Fruit fly (Drosophila melanogaster) whole organism, embryonic: Measurements from ENCODE around the gene Spps.

Experiments used
- ATbp ChIP-seq: fragments of 200-800 bp; sonication (Bioruptor generic); optimal IDR thresholded peaks from 2 replicates; lab custom pipeline; 2017; ENCODE audit warnings: missing biosample characterization, mild to moderate bottlenecking, missing genetic modification characterization, missing genetic modification reagents
- Abd-B ChIP-seq: fragments of 200-800 bp; sonication (Bioruptor generic); optimal IDR thresholded peaks from 2 replicates; lab custom pipeline; 2018; ENCODE audit warnings: missing biosample characterization, mild to moderate bottlenecking, missing genetic modification characterization, moderate library complexity
- Atf3 ChIP-seq: fragments of 200-800 bp; sonication (Bioruptor generic); optimal IDR thresholded peaks from 3 replicates; lab custom pipeline; 2016; ENCODE audit warnings: missing biosample characterization, missing genetic modification characterization
- Bgb ChIP-seq: fragments of 200-800 bp; sonication (Bioruptor generic); IDR thresholded peaks from 2 replicates; pipeline ENCODE4 v1.3.6; 2022; ENCODE audit warnings: missing biosample characterization, missing genetic modification characterization; ENCODE audit not compliant: partially characterized antibody
- CG10267 ChIP-seq: fragments of 200-800 bp; sonication (Bioruptor generic); optimal IDR thresholded peaks from 2 replicates; lab custom pipeline; 2018; ENCODE audit warnings: missing biosample characterization, mild to moderate bottlenecking, missing genetic modification characterization, moderate library complexity
- CG10565 ChIP-seq: fragments of 200-800 bp; sonication (Bioruptor generic); optimal IDR thresholded peaks from 3 replicates; lab custom pipeline; 2016; ENCODE audit warnings: missing biosample characterization, mild to moderate bottlenecking, missing genetic modification characterization
- CG11398 ChIP-seq: fragments of 200-800 bp; sonication (Bioruptor generic); optimal IDR thresholded peaks from 2 replicates; lab custom pipeline; 2016; ENCODE audit warnings: missing biosample characterization, missing genetic modification characterization
- CG12744 ChIP-seq: fragments of 200-800 bp; sonication (Bioruptor generic); optimal IDR thresholded peaks from 2 replicates; lab custom pipeline; 2016; ENCODE audit warnings: missing biosample characterization, missing genetic modification characterization
- CG14050 ChIP-seq: fragments of 200-800 bp; sonication (Bioruptor generic); IDR thresholded peaks from 3 replicates; pipeline ENCODE4 v1.3.6; 2022; ENCODE audit warnings: missing biosample characterization, missing genetic modification characterization
- CG17829 ChIP-seq: fragments of 200-800 bp; optimal IDR thresholded peaks from 2 replicates; lab custom pipeline; 2019; ENCODE audit warnings: missing biosample characterization, mild to moderate bottlenecking, missing genetic modification characterization, moderate library complexity
- CG2116 ChIP-seq: fragments of 200-800 bp; sonication (Bioruptor generic); optimal IDR thresholded peaks from 3 replicates; lab custom pipeline; 2018; ENCODE audit warnings: missing biosample characterization, mild to moderate bottlenecking, missing genetic modification characterization
- CG2678 ChIP-seq: fragments of 200-800 bp; sonication (Bioruptor generic); optimal IDR thresholded peaks from 3 replicates; lab custom pipeline; 2019; ENCODE audit warnings: missing biosample characterization, mild to moderate bottlenecking, missing genetic modification characterization, moderate library complexity
- CG2712 ChIP-seq: fragments of 200-800 bp; optimal IDR thresholded peaks from 3 replicates; lab custom pipeline; 2019; ENCODE audit warnings: missing biosample characterization, mild to moderate bottlenecking, missing genetic modification characterization, moderate library complexity
- CG3163 ChIP-seq: fragments of 200-800 bp; sonication (Bioruptor generic); optimal IDR thresholded peaks from 3 replicates; lab custom pipeline; 2016; ENCODE audit warnings: missing biosample characterization, missing genetic modification characterization
- CG32532 ChIP-seq: fragments of 200-800 bp; sonication (Bioruptor generic); IDR thresholded peaks from 2 replicates; pipeline ENCODE4 v1.3.6; 2022; ENCODE audit warnings: missing biosample characterization, missing genetic modification characterization
- CG4424 ChIP-seq: fragments of 200-800 bp; sonication (Bioruptor generic); optimal IDR thresholded peaks from 3 replicates; lab custom pipeline; 2016; ENCODE audit warnings: missing biosample characterization, missing genetic modification characterization
- CG4617 ChIP-seq: fragments of 200-800 bp; sonication (Bioruptor generic); optimal IDR thresholded peaks from 3 replicates; lab custom pipeline; 2016; ENCODE audit warnings: missing biosample characterization, missing genetic modification characterization, borderline replicate concordance
- CG5180 ChIP-seq: fragments of 200-800 bp; sonication (Bioruptor generic); optimal IDR thresholded peaks from 3 replicates; lab custom pipeline; 2017; ENCODE audit warnings: missing biosample characterization, missing genetic modification characterization, mild to moderate bottlenecking, moderate library complexity, missing genetic modification reagents
- CG7357 ChIP-seq: fragments of 200-800 bp; sonication (Bioruptor generic); IDR thresholded peaks from 3 replicates; pipeline ENCODE4 v1.3.6; 2022; ENCODE audit warnings: missing biosample characterization, missing genetic modification characterization
- CG8281 ChIP-seq: fragments of 200-800 bp; sonication (Bioruptor generic); optimal IDR thresholded peaks from 2 replicates; lab custom pipeline; 2018; ENCODE audit warnings: missing biosample characterization, mild to moderate bottlenecking, missing genetic modification characterization, moderate library complexity
- CG8765 ChIP-seq: fragments of 200-800 bp; sonication (Bioruptor generic); IDR thresholded peaks from 2 replicates; pipeline ENCODE4 v1.3.6; 2022; ENCODE audit warnings: missing biosample characterization, missing genetic modification characterization
- Dip2 ChIP-seq: fragments of 200-800 bp; sonication (Bioruptor generic); IDR thresholded peaks from 2 replicates; pipeline ENCODE4 v1.3.6; 2022; ENCODE audit warnings: missing biosample characterization, missing genetic modification characterization
- H2.0 ChIP-seq: fragments of 200-800 bp; sonication (Bioruptor generic); IDR thresholded peaks from 2 replicates; pipeline ENCODE4 v1.3.6; 2022; ENCODE audit warnings: missing biosample characterization, missing genetic modification characterization
- HHEX ChIP-seq: fragments of 200-800 bp; sonication (Bioruptor generic); optimal IDR thresholded peaks from 3 replicates; lab custom pipeline; 2017; ENCODE audit warnings: missing biosample characterization, mild to moderate bottlenecking, missing genetic modification characterization, missing genetic modification reagents
- Hr51 ChIP-seq, 2 experiments: fragments of 200-800 bp; sonication (Bioruptor generic); optimal IDR thresholded peaks; 2 replicates in 1 of 2; 3 replicates in 1 of 2; lab custom pipeline; 2016 to 2018; ENCODE audit warnings: missing biosample characterization in 2 of 2, missing genetic modification characterization in 2 of 2, mild to moderate bottlenecking in 1 of 2, moderate library complexity in 1 of 2
- Med ChIP-seq: fragments of 200-800 bp; sonication (Bioruptor generic); peaks from one replicate; lab custom pipeline; 2016; ENCODE audit warnings: missing biosample characterization, missing genetic modification characterization, mild to moderate bottlenecking, inconsistent platforms, moderate library complexity
- Myb ChIP-seq: fragments of 200-800 bp; sonication (Bioruptor generic); optimal IDR thresholded peaks from 2 replicates; lab custom pipeline; 2016; ENCODE audit warnings: missing biosample characterization, missing genetic modification characterization
- NFAT ChIP-seq: fragments of 200-800 bp; sonication (Bioruptor generic); IDR thresholded peaks from 2 replicates; pipeline ENCODE4 v1.3.6; 2022; ENCODE audit warnings: missing biosample characterization, missing genetic modification characterization
- Trl ChIP-seq, 3 experiments: fragments of >200 bp in 2 of 3; fragments of 200-800 bp in 1 of 3; sonication (Bioruptor generic) in 1 of 3; optimal IDR thresholded peaks; 2 replicates in 1 of 3; 3 replicates in 2 of 3; lab custom pipeline; 2016 to 2017; ENCODE audit warnings: missing biosample characterization in 1 of 3, missing genetic modification characterization in 1 of 3
- chif ChIP-seq, 2 experiments: fragments of 200-800 bp; sonication (Bioruptor generic); optimal IDR thresholded peaks; 3 replicates each; lab custom pipeline; 2016; ENCODE audit warnings: missing biosample characterization in 2 of 2, missing genetic modification characterization in 2 of 2
- da ChIP-seq: fragments of 200-800 bp; sonication (Bioruptor generic); optimal IDR thresholded peaks from 2 replicates; lab custom pipeline; 2016; ENCODE audit warnings: missing biosample characterization, missing genetic modification characterization
- danr ChIP-seq: fragments of 200-800 bp; sonication (Bioruptor generic); IDR thresholded peaks from 2 replicates; pipeline ENCODE4 v1.3.6; 2022; ENCODE audit warnings: missing biosample characterization, missing genetic modification characterization
- dmrt11E ChIP-seq: fragments of 200-800 bp; sonication (Bioruptor generic); optimal IDR thresholded peaks from 3 replicates; lab custom pipeline; 2018; ENCODE audit warnings: missing biosample characterization, mild to moderate bottlenecking, missing genetic modification characterization, moderate library complexity
- dmrt99B ChIP-seq: fragments of 200-800 bp; sonication (Bioruptor generic); optimal IDR thresholded peaks from 2 replicates; lab custom pipeline; 2018; ENCODE audit warnings: missing biosample characterization, mild to moderate bottlenecking, missing genetic modification characterization, moderate library complexity
- gfzf ChIP-seq: fragments of 200-800 bp; sonication (Bioruptor generic); optimal IDR thresholded peaks from 2 replicates; lab custom pipeline; 2016; ENCODE audit warnings: missing biosample characterization, mild to moderate bottlenecking, missing genetic modification characterization, moderate library complexity
- hkb ChIP-seq, 2 experiments: fragments of 200-800 bp in 1 of 2; fragments of >200 bp in 1 of 2; sonication (Bioruptor generic) in 1 of 2; IDR thresholded peaks in 1 of 2; optimal IDR thresholded peaks in 1 of 2; 2 replicates each; pipeline versions ENCODE4 v1.3.6 to Lab custom; 2017 to 2022; ENCODE audit warnings: missing biosample characterization in 1 of 2, missing genetic modification characterization in 1 of 2
- ken ChIP-seq: fragments of 200-800 bp; sonication (Bioruptor generic); IDR thresholded peaks from 3 replicates; pipeline ENCODE4 v1.3.6; 2022; ENCODE audit warnings: missing biosample characterization, missing genetic modification characterization
- lmd ChIP-seq: fragments of 200-800 bp; sonication (Bioruptor generic); IDR thresholded peaks from 2 replicates; pipeline ENCODE4 v1.3.6; 2022; ENCODE audit warnings: missing biosample characterization, missing genetic modification characterization
- maf-S ChIP-seq: fragments of 200-800 bp; sonication (Bioruptor generic); optimal IDR thresholded peaks from 2 replicates; lab custom pipeline; 2016; ENCODE audit warnings: missing biosample characterization, missing genetic modification characterization
- otp ChIP-seq: fragments of 200-800 bp; sonication (Bioruptor generic); IDR thresholded peaks from 3 replicates; pipeline ENCODE4, ENCODE4 v1.3.6; 2022; ENCODE audit warnings: missing biosample characterization, missing genetic modification characterization
- pzg ChIP-seq: fragments of 200-800 bp; sonication (Bioruptor generic); optimal IDR thresholded peaks from 3 replicates; lab custom pipeline; 2018; ENCODE audit warnings: missing biosample characterization, mild to moderate bottlenecking, missing genetic modification characterization, moderate library complexity
- sd ChIP-seq: fragments of 200-800 bp; sonication (Bioruptor generic); optimal IDR thresholded peaks from 3 replicates; lab custom pipeline; 2018; ENCODE audit warnings: missing biosample characterization, mild to moderate bottlenecking, missing genetic modification characterization, moderate library complexity
- so ChIP-seq: fragments of 200-800 bp; sonication (Bioruptor generic); IDR thresholded peaks from 3 replicates; pipeline ENCODE4 v1.3.6; 2022; ENCODE audit warnings: missing biosample characterization, missing genetic modification characterization
- ssp ChIP-seq: fragments of 200-800 bp; sonication (Bioruptor generic); IDR thresholded peaks from 2 replicates; pipeline ENCODE4 v1.3.6; 2022; ENCODE audit warnings: missing biosample characterization, missing genetic modification characterization
- stwl ChIP-seq: fragments of 200-800 bp; sonication (Bioruptor generic); optimal IDR thresholded peaks from 3 replicates; lab custom pipeline; 2018; ENCODE audit warnings: missing biosample characterization, mild to moderate bottlenecking, missing genetic modification characterization, moderate library complexity
- trem ChIP-seq: fragments of 200-800 bp; optimal IDR thresholded peaks from 3 replicates; lab custom pipeline; 2019; ENCODE audit warnings: missing biosample characterization, mild to moderate bottlenecking, missing genetic modification characterization, moderate library complexity
- tup ChIP-seq: fragments of 200-800 bp; sonication (Bioruptor generic); optimal IDR thresholded peaks from 2 replicates; lab custom pipeline; 2016; ENCODE audit warnings: missing biosample characterization, mild to moderate bottlenecking, missing genetic modification characterization, moderate library complexity
- unpg ChIP-seq: fragments of 200-800 bp; sonication (Bioruptor generic); optimal IDR thresholded peaks from 3 replicates; lab custom pipeline; 2018; ENCODE audit warnings: missing biosample characterization, mild to moderate bottlenecking, missing genetic modification characterization, moderate library complexity
- usp ChIP-seq: fragments of >200 bp; optimal IDR thresholded peaks from 2 replicates; lab custom pipeline; 2017; ENCODE audit warnings: missing biosample characterization, missing genetic modification characterization

Gene Spps

dm6 chr3R:24193373-24193879 is 33.3 kb downstream of the Spps start, which contains the start of the genes SMC6 and CG6204 (continued):
- TF ChIP-seq Trl (optimal IDR thresholded peaks at IDR 0.05; lab: Kevin White, UChicago) (no peak), Trl (GFP tag; optimal IDR thresholded peaks at IDR 0.05; lab: Kevin White, UChicago) (peak; percentile 79), unpg (GFP tag; lab: Kevin White, UChicago) (peak; percentile 97), ATbp (GFP tag; lab: Kevin White, UChicago) (peak; percentile 90), CG2678 (tag; lab: Kevin White, UChicago) (peak; percentile 97), danr (peak; percentile 86), dmrt11E (peak; percentile 93), CG14050 (GFP tag; lab: Robert Waterston, UW) (peak; percentile 90), Hr51 (GFP tag; optimal IDR thresholded peaks at IDR 0.05; lab: Kevin White, UChicago) (peak; percentile 84 to 97), CG12744 (GFP tag; lab: Kevin White, UChicago) (peak; percentile 80), sd (tag; lab: Kevin White, UChicago) (peak; percentile 92), CG8765 (peak; percentile 82), CG17829 (tag; lab: Kevin White, UChicago) (peak; percentile 95), lmd (GFP tag; lab: Robert Waterston, UW) (peak; percentile 97), stwl (tag; lab: Kevin White, UChicago) (peak; percentile 73), Dip2 (GFP tag; lab: Robert Waterston, UW) (peak; percentile 57), CG2116 (GFP tag; lab: Kevin White, UChicago) (peak; percentile 82), otp (GFP tag; lab: Robert Waterston, UW) (peak; percentile 84), CG3163 (GFP tag; lab: Kevin White, UChicago) (peak; percentile 38), CG10267 (peak; percentile 86), Med (GFP tag; lab: Kevin White, UChicago) (peak; percentile 96), H2.0 (GFP tag; lab: Robert Waterston, UW) (peak; percentile 95), maf-S (peak; percentile 85), chif (GFP tag; optimal IDR thresholded peaks at IDR 0.05; lab: Kevin White, UChicago) (peak; percentile 83 to 91), CG32532 (GFP tag; lab: Robert Waterston, UW) (peak; percentile 96), ken (GFP tag; lab: Robert Waterston, UW) (peak; percentile 93), Bgb (GFP tag; lab: Robert Waterston, UW) (0 out of 2 replicates have a peak, but pooled peaks have one; percentile 23), CG10565 (GFP tag; lab: Kevin White, UChicago) (peak; percentile 52), pzg (GFP tag; lab: Kevin White, UChicago) (peak; percentile 61), hkb (optimal IDR thresholded peaks at IDR 0.05; lab: Kevin White, UChicago) (no peak), hkb (GFP tag; IDR thresholded peaks at IDR 0.05; lab: Robert Waterston, UW) (peak; percentile 95), CG7357 (GFP tag; lab: Robert Waterston, UW) (peak; percentile 90), CG8281 (tag; lab: Kevin White, UChicago) (peak; percentile 81), CG5180 (no peak), tup (GFP tag; lab: Kevin White, UChicago) (peak; percentile 52), ssp (GFP tag; lab: Robert Waterston, UW) (peak; percentile 86), gfzf (GFP tag; lab: Kevin White, UChicago) (peak; percentile 77), Abd-B (peak; percentile 97), NFAT (GFP tag; lab: Robert Waterston, UW) (peak; percentile 91), CG11398 (GFP tag; lab: Kevin White, UChicago) (peak; percentile 52), da (GFP tag; lab: Kevin White, UChicago) (peak; percentile 59), CG2712 (tag; lab: Kevin White, UChicago) (peak; percentile 95), dmrt99B (tag; lab: Kevin White, UChicago) (peak; percentile 95), so (GFP tag; lab: Robert Waterston, UW) (peak; percentile 90), Myb (GFP tag; lab: Kevin White, UChicago) (peak; percentile 62), trem (peak; percentile 94), CG4617 (GFP tag; lab: Kevin White, UChicago) (peak; percentile 61), HHEX (GFP tag; lab: Kevin White, UChicago) (peak; percentile 90), Atf3 (GFP tag; lab: Kevin White, UChicago) (peak; percentile 44), CG4424 (GFP tag; lab: Kevin White, UChicago) (peak; percentile 89), usp (GFP tag; lab: Kevin White, UChicago) (no peak)
